Fruit fly (Drosophila melanogaster): ENCODE data around the gene CG9263.

dm6 chr2L:13586655-13587054 lies 44.3 kb upstream of the CG9263 start:
- TF ChIP-seq CTCF (optimal IDR thresholded peaks at IDR 0.05) (no peak), CG8478 (optimal IDR thresholded peaks at IDR 0.05) (no peak)

Data from S2 (cell line).